Worm (Caenorhabditis elegans): ENCODE measurements around the gene zchc-1A.

DNA sequence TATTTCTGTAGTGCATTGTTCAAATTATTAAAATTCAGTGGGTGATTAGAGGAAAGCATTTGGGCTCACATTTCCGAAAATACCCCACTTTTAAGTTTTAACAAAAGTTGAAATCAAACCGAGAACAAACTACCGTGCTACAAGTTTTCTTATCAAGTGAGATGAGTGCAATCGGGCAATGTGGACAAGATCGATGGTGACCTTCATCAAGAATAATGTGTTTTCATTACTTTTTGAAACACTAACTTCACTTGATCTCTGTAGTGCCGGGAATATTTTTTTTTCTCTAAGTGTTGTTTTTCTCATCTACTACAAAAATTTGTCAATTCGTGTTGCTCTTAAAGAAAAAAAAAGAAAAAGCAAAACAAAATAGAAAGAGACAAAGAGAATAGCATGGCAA lies 34.7 kb downstream of the zchc-1A start:
- TF ChIP-seq him-1 (tag; optimal IDR thresholded peaks at IDR 0.05) (no peak), dao-5 (tag; optimal IDR thresholded peaks at IDR 0.05) (no peak)
